Worm (Caenorhabditis elegans) whole organism, L1 larva: Measurements from ENCODE around the gene ZK1073.2.
A peak's percentile ranks its signal among the peaks of the same experiment; 100 is the strongest.

Experiments
- C04F5.9 ChIP-seq: sonication (generic microtip); optimal IDR thresholded peaks from 2 replicates; lab custom pipeline; 2016; ENCODE audit warnings: missing genetic modification characterization, missing compliant biosample characterization
- C34B4.2 ChIP-seq: sonication (generic microtip); optimal IDR thresholded peaks from 2 replicates; lab custom pipeline; 2017; ENCODE audit warnings: mild to moderate bottlenecking, missing genetic modification characterization, missing compliant biosample characterization
- F16B12.6 ChIP-seq: fragments of 150-350 bp; optimal IDR thresholded peaks from 2 replicates; lab custom pipeline; 2014; ENCODE audit warnings: missing biosample characterization, missing genetic modification characterization
- aha-1 ChIP-seq: fragments of 150-350 bp; optimal IDR thresholded peaks from 2 replicates; lab custom pipeline; 2014; ENCODE audit warnings: missing biosample characterization, missing genetic modification characterization
- alr-1 ChIP-seq: fragments of 200-800 bp; sonication (Bioruptor generic); optimal IDR thresholded peaks from 2 replicates; lab custom pipeline; 2018; ENCODE audit warnings: borderline replicate concordance, mild to moderate bottlenecking, missing genetic modification characterization, missing compliant biosample characterization
- ama-1 ChIP-seq: fragments of 150-350 bp; optimal IDR thresholded peaks from 2 replicates; lab custom pipeline; 2014
- blmp-1 ChIP-seq: fragments of 150-350 bp; optimal IDR thresholded peaks from 2 replicates; lab custom pipeline; 2014; ENCODE audit warnings: missing biosample characterization, missing genetic modification characterization
- ceh-82 ChIP-seq, 3 experiments: fragments of 150-350 bp in 1 of 3; sonication (generic microtip) in 2 of 3; optimal IDR thresholded peaks; 2 replicates each; lab custom pipeline; 2014 to 2017; ENCODE audit warnings: missing biosample characterization in 3 of 3, missing genetic modification characterization in 3 of 3
- ces-1 ChIP-seq: fragments of 150-350 bp; optimal IDR thresholded peaks from 2 replicates; lab custom pipeline; 2014; ENCODE audit warnings: missing biosample characterization, missing genetic modification reagents, missing genetic modification characterization
- dpl-1 ChIP-seq, 3 experiments: fragments of 150-350 bp in 2 of 3; sonication (generic microtip) in 1 of 3; optimal IDR thresholded peaks; 2 replicates each; lab custom pipeline; 2014 to 2017; ENCODE audit warnings: missing biosample characterization in 3 of 3, missing genetic modification characterization in 3 of 3, missing genetic modification reagents in 3 of 3
- dsc-1 ChIP-seq: sonication (generic microtip); optimal IDR thresholded peaks from 2 replicates; lab custom pipeline; 2016; ENCODE audit warnings: mild to moderate bottlenecking, missing genetic modification characterization, missing compliant biosample characterization
- efl-1 ChIP-seq, 4 experiments: fragments of 150-350 bp; optimal IDR thresholded peaks in 3 of 4; peaks in 1 of 4; 1 replicate in 1 of 4; 2 replicates in 3 of 4; lab custom pipeline; 2014; ENCODE audit warnings: missing biosample characterization in 2 of 4, missing genetic modification characterization in 2 of 4, missing genetic modification reagents in 2 of 4
- efl-3 ChIP-seq: fragments of 200-800 bp; sonication (Bioruptor generic); optimal IDR thresholded peaks from 2 replicates; lab custom pipeline; 2018; ENCODE audit warnings: mild to moderate bottlenecking, missing genetic modification characterization, missing compliant biosample characterization
- egl-13 ChIP-seq: sonication (generic microtip); optimal IDR thresholded peaks from 2 replicates; lab custom pipeline; 2016; ENCODE audit warnings: missing genotype, missing genetic modification reagents, missing genetic modification characterization, missing compliant biosample characterization
- elt-3 ChIP-seq, 6 experiments: fragments of 150-350 bp in 1 of 6; sonication (generic microtip); optimal IDR thresholded peaks; 2 replicates each; lab custom pipeline; 2017 to 2018; ENCODE audit warnings: missing biosample characterization in 6 of 6, missing genetic modification characterization in 6 of 6, inconsistent platforms in 1 of 6
- ets-5 ChIP-seq: fragments of 200-800 bp; sonication (Bioruptor generic); IDR thresholded peaks from 2 replicates; pipeline ENCODE4 v1.3.6; 2022; ENCODE audit warnings: missing genetic modification characterization, missing compliant biosample characterization
- fkh-10 ChIP-seq: sonication (generic microtip); optimal IDR thresholded peaks from 2 replicates; lab custom pipeline; 2017; ENCODE audit warnings: missing biosample characterization, missing genetic modification reagents, missing genetic modification characterization
- fkh-4 ChIP-seq: sonication (generic microtip); optimal IDR thresholded peaks from 2 replicates; lab custom pipeline; 2016; ENCODE audit warnings: missing compliant biosample characterization, missing genetic modification characterization, borderline replicate concordance
- fkh-8 ChIP-seq: sonication (generic microtip); optimal IDR thresholded peaks from 2 replicates; lab custom pipeline; 2016; ENCODE audit warnings: mild to moderate bottlenecking, missing genetic modification characterization, missing compliant biosample characterization
- fos-1 ChIP-seq: fragments of 150-350 bp; optimal IDR thresholded peaks from 2 replicates; lab custom pipeline; 2014; ENCODE audit warnings: missing biosample characterization, missing genetic modification characterization
- hlh-17 ChIP-seq: fragments of 200-800 bp; sonication (Bioruptor generic); optimal IDR thresholded peaks from 2 replicates; lab custom pipeline; 2018; ENCODE audit warnings: missing genetic modification characterization, mild to moderate bottlenecking, missing compliant biosample characterization, moderate library complexity, borderline replicate concordance
- hlh-4 ChIP-seq: sonication (generic microtip); optimal IDR thresholded peaks from 2 replicates; lab custom pipeline; 2016; ENCODE audit warnings: mild to moderate bottlenecking, missing genetic modification characterization, missing compliant biosample characterization
- irx-1 ChIP-seq: sonication (generic microtip); optimal IDR thresholded peaks from 2 replicates; lab custom pipeline; 2016; ENCODE audit warnings: missing genetic modification characterization, missing compliant biosample characterization
- lin-15B ChIP-seq: fragments of 150-350 bp; sonication (generic microtip); optimal IDR thresholded peaks from 3 replicates; lab custom pipeline; 2014; ENCODE audit warnings: missing biosample characterization, missing genetic modification characterization
- lir-3 ChIP-seq: sonication (generic microtip); optimal IDR thresholded peaks from 2 replicates; lab custom pipeline; 2016; ENCODE audit warnings: mild to moderate bottlenecking, missing genetic modification characterization, moderate library complexity, missing compliant biosample characterization; ENCODE audit not compliant: poor library complexity
- lsy-2 ChIP-seq, 2 experiments: fragments of 150-350 bp; optimal IDR thresholded peaks; 2 replicates each; lab custom pipeline; 2014; ENCODE audit warnings: missing biosample characterization in 2 of 2, missing genetic modification characterization in 2 of 2
- mab-9 ChIP-seq: fragments of 200-800 bp; sonication (Bioruptor generic); IDR thresholded peaks from 2 replicates; pipeline ENCODE4 v1.3.6; 2022; ENCODE audit warnings: missing genetic modification reagents, missing genetic modification characterization, missing compliant biosample characterization
- mdl-1 ChIP-seq, 2 experiments: fragments of 150-350 bp; optimal IDR thresholded peaks; 2 replicates each; lab custom pipeline; 2014 to 2017; ENCODE audit warnings: missing biosample characterization in 2 of 2, missing genetic modification characterization in 2 of 2, inconsistent platforms in 1 of 2
- mep-1 ChIP-seq: fragments of 150-350 bp; optimal IDR thresholded peaks from 2 replicates; lab custom pipeline; 2014; ENCODE audit warnings: missing biosample characterization, missing genetic modification characterization
- nhr-11 ChIP-seq: fragments of 150-350 bp; optimal IDR thresholded peaks from 2 replicates; lab custom pipeline; 2014; ENCODE audit warnings: missing biosample characterization, missing genetic modification characterization
- nhr-19 ChIP-seq: fragments of 200-800 bp; sonication (Bioruptor generic); conservative IDR thresholded peaks from 2 replicates; pipeline ENCODE4 v1.3.6; 2022; ENCODE audit warnings: missing genetic modification characterization, missing compliant biosample characterization
- nhr-237 ChIP-seq: fragments of 150-350 bp; optimal IDR thresholded peaks from 2 replicates; lab custom pipeline; 2014; ENCODE audit warnings: missing biosample characterization, missing genetic modification characterization
- nhr-28 ChIP-seq: fragments of 150-350 bp; optimal IDR thresholded peaks from 2 replicates; lab custom pipeline; 2014; ENCODE audit warnings: missing biosample characterization, missing genetic modification characterization
- nhr-47 ChIP-seq: sonication (generic microtip); optimal IDR thresholded peaks from 2 replicates; lab custom pipeline; 2016; ENCODE audit warnings: mild to moderate bottlenecking, missing genetic modification characterization, moderate library complexity, missing compliant biosample characterization
- nhr-77 ChIP-seq: fragments of 150-350 bp; optimal IDR thresholded peaks from 2 replicates; lab custom pipeline; 2014; ENCODE audit warnings: missing biosample characterization, missing genetic modification characterization
- nhr-85 ChIP-seq: sonication (generic microtip); peaks from one replicate; lab custom pipeline; 2016; ENCODE audit warnings: missing genetic modification characterization, inconsistent platforms, missing compliant biosample characterization
- nhr-90 ChIP-seq: sonication (generic microtip); optimal IDR thresholded peaks from 2 replicates; lab custom pipeline; 2016; ENCODE audit warnings: mild to moderate bottlenecking, missing genetic modification characterization, missing compliant biosample characterization; ENCODE audit not compliant: poor library complexity
- pag-3 ChIP-seq: sonication (generic microtip); optimal IDR thresholded peaks from 2 replicates; lab custom pipeline; 2017; ENCODE audit warnings: missing genetic modification characterization, mild to moderate bottlenecking, missing compliant biosample characterization, antibody characterized with exemption, borderline replicate concordance; ENCODE audit not compliant: insufficient read depth
- pax-3 ChIP-seq: fragments of 200-800 bp; sonication (Bioruptor generic); optimal IDR thresholded peaks from 2 replicates; lab custom pipeline; 2018; ENCODE audit warnings: mild to moderate bottlenecking, missing genetic modification characterization, moderate library complexity, missing compliant biosample characterization
- pqm-1 ChIP-seq: sonication (generic microtip); optimal IDR thresholded peaks from 3 replicates; lab custom pipeline; 2017; ENCODE audit warnings: missing biosample characterization, missing genetic modification characterization
- rnt-1 ChIP-seq: sonication (generic microtip); optimal IDR thresholded peaks from 2 replicates; lab custom pipeline; 2016; ENCODE audit warnings: mild to moderate bottlenecking, missing genetic modification characterization, moderate library complexity, missing compliant biosample characterization
- skn-1 ChIP-seq: fragments of 150-350 bp; optimal IDR thresholded peaks from 2 replicates; lab custom pipeline; 2014; ENCODE audit warnings: missing biosample characterization, missing genetic modification characterization
- snpc-4 ChIP-seq: fragments of 150-350 bp; optimal IDR thresholded peaks from 2 replicates; lab custom pipeline; 2014; ENCODE audit warnings: missing biosample characterization, missing genetic modification characterization
- sptf-1 ChIP-seq: fragments of 150-350 bp; optimal IDR thresholded peaks from 2 replicates; lab custom pipeline; 2014; ENCODE audit warnings: missing biosample characterization, missing genetic modification characterization
- sup-37 ChIP-seq: fragments of 200-800 bp; sonication (Bioruptor generic); optimal IDR thresholded peaks from 2 replicates; lab custom pipeline; 2018; ENCODE audit warnings: mild to moderate bottlenecking, missing genetic modification characterization, missing compliant biosample characterization
- tbx-2 ChIP-seq: sonication (generic microtip); optimal IDR thresholded peaks from 2 replicates; lab custom pipeline; 2016; ENCODE audit warnings: missing genetic modification characterization, missing compliant biosample characterization
- tlp-1 ChIP-seq: fragments of 150-350 bp; optimal IDR thresholded peaks from 2 replicates; lab custom pipeline; 2014; ENCODE audit warnings: missing biosample characterization, missing genetic modification characterization
- unc-130 ChIP-seq: fragments of 150-350 bp; optimal IDR thresholded peaks from 2 replicates; lab custom pipeline; 2017; ENCODE audit warnings: missing biosample characterization, missing genetic modification characterization, inconsistent platforms
- unc-62 ChIP-seq: fragments of 150-350 bp; optimal IDR thresholded peaks from 2 replicates; lab custom pipeline; 2014; ENCODE audit warnings: missing biosample characterization, missing genetic modification reagents, missing genetic modification characterization
- vab-15 ChIP-seq: sonication (generic microtip); optimal IDR thresholded peaks from 2 replicates; lab custom pipeline; 2017; ENCODE audit warnings: missing genotype, mild to moderate bottlenecking, missing genetic modification characterization, missing compliant biosample characterization
- zip-4 ChIP-seq: fragments of 200-800 bp; sonication (Bioruptor generic); optimal IDR thresholded peaks from 2 replicates; lab custom pipeline; 2018; ENCODE audit warnings: mild to moderate bottlenecking, missing genetic modification characterization, moderate library complexity, missing compliant biosample characterization
- ztf-11 ChIP-seq, 2 experiments: sonication (generic microtip); optimal IDR thresholded peaks; 2 replicates each; lab custom pipeline; 2016 to 2017; ENCODE audit warnings: missing genetic modification characterization in 2 of 2, missing biosample characterization in 1 of 2, missing compliant biosample characterization in 1 of 2
- ztf-4 ChIP-seq: fragments of 150-350 bp; optimal IDR thresholded peaks from 2 replicates; lab custom pipeline; 2014; ENCODE audit warnings: missing biosample characterization, missing genetic modification characterization

Gene ZK1073.2

DNA sequence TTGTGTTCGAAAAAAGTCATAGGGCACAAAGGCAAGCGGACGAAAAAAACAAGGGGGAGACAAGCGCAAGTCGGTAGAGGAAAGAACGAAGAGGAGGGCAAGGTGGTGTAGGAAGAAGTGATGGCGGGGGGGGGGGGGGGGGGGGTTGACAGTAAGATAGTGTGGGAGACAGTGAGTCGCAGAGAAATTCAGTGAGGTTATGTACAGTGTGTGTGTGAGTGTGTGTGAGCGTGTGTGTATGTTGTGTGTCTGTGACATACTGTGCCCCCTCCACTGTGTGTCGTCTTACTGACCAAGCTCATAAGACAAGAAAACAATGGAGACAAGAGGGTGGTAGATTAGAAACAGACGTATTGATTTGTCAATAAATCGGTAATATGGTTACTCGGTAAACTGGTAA, 46.7 kb downstream of the ZK1073.2 start (continued):
- TF ChIP-seq fos-1 (tag; lab: Kevin White, UChicago), result no peak
- no peak for TF ChIP-seq mab-9 (GFP tag; lab: Robert Waterston, UW)
- TF ChIP-seq dsc-1 (tag; lab: Kevin White, UChicago), result no peak
- TF ChIP-seq nhr-90 (tag; lab: Kevin White, UChicago), result no peak
- TF ChIP-seq aha-1 (tag; lab: Kevin White, UChicago), result no peak
- no peak for TF ChIP-seq efl-1 (optimal IDR thresholded peaks at IDR 0.05; lab: Kevin White, UChicago)
- TF ChIP-seq efl-1 (GFP tag; optimal IDR thresholded peaks at IDR 0.05 in 1 of 2; lab: Kevin White, UChicago), result peak in 1 of 2 experiments; percentile 86
- no peak for TF ChIP-seq unc-130 (tag; lab: Kevin White, UChicago)
- no peak for TF ChIP-seq snpc-4 (tag; lab: Kevin White, UChicago)
- TF ChIP-seq dpl-1 (GFP tag; optimal IDR thresholded peaks at IDR 0.05; lab: Kevin White, UChicago), result no peak
- TF ChIP-seq irx-1 (tag; lab: Kevin White, UChicago), result no peak
- no peak for TF ChIP-seq C04F5.9 (tag; lab: Kevin White, UChicago)
- no peak for TF ChIP-seq nhr-47 (tag; lab: Kevin White, UChicago)
- TF ChIP-seq lsy-2 (tag; optimal IDR thresholded peaks at IDR 0.05; lab: Kevin White, UChicago), result peak in 1 of 2 experiments; percentile 2
- no peak for TF ChIP-seq unc-62 (GFP tag; lab: Kevin White, UChicago)
- no peak for TF ChIP-seq sptf-1 (tag; lab: Kevin White, UChicago)
- TF ChIP-seq ztf-4 (tag; lab: Kevin White, UChicago), result no peak
- TF ChIP-seq tbx-2 (tag; lab: Kevin White, UChicago), result no peak
- no peak for TF ChIP-seq rnt-1
- TF ChIP-seq mep-1, result peak; percentile 20
- no peak for TF ChIP-seq skn-1 (tag; lab: Kevin White, UChicago)
- TF ChIP-seq ztf-11 (tag; optimal IDR thresholded peaks at IDR 0.05; lab: Kevin White, UChicago), result no peak
- no peak for TF ChIP-seq pag-3 (tag; lab: Kevin White, UChicago)
- TF ChIP-seq fkh-8, result no peak
- TF ChIP-seq nhr-28 (tag; lab: Kevin White, UChicago), result no peak
- TF ChIP-seq zip-4 (GFP tag; lab: Kevin White, UChicago), result no peak
- TF ChIP-seq pax-3 (tag; lab: Kevin White, UChicago), result no peak
- TF ChIP-seq alr-1, result no peak
- peak; percentile 26 for TF ChIP-seq nhr-19
- TF ChIP-seq pqm-1 (tag; lab: Kevin White, UChicago), result no peak
- TF ChIP-seq egl-13 (tag; lab: Kevin White, UChicago), result no peak
- peak; percentile 87 for TF ChIP-seq nhr-85 (tag; lab: Kevin White, UChicago)
- no peak for TF ChIP-seq ces-1
- no peak for TF ChIP-seq fkh-10
- TF ChIP-seq ceh-82 (tag; optimal IDR thresholded peaks at IDR 0.05; lab: Kevin White, UChicago), result no peak
- TF ChIP-seq hlh-17, result no peak
- no peak for TF ChIP-seq efl-3 (GFP tag; lab: Kevin White, UChicago)
- no peak for TF ChIP-seq hlh-4 (tag; lab: Kevin White, UChicago)
- no peak for TF ChIP-seq nhr-11 (tag; lab: Kevin White, UChicago)
- no peak for TF ChIP-seq vab-15 (tag; lab: Kevin White, UChicago)
- no peak for TF ChIP-seq elt-3 (tag; optimal IDR thresholded peaks at IDR 0.05; lab: Kevin White, UChicago)
- no peak for TF ChIP-seq lir-3 (tag; lab: Kevin White, UChicago)
- no peak for TF ChIP-seq C34B4.2 (tag; lab: Kevin White, UChicago)
- no peak for TF ChIP-seq nhr-237 (tag; lab: Kevin White, UChicago)
- no peak for TF ChIP-seq sup-37
- no peak for TF ChIP-seq blmp-1 (tag; lab: Kevin White, UChicago)
- TF ChIP-seq ama-1 (lab: Kevin White, UChicago), result no peak
- no peak for TF ChIP-seq lin-15B (tag; lab: Kevin White, UChicago)
- TF ChIP-seq tlp-1, result no peak
- no peak for TF ChIP-seq mdl-1 (tag; optimal IDR thresholded peaks at IDR 0.05; lab: Kevin White, UChicago)
- TF ChIP-seq ets-5 (GFP tag; lab: Robert Waterston, UW), result no peak
- no peak for TF ChIP-seq fkh-4 (tag; lab: Kevin White, UChicago)
- TF ChIP-seq F16B12.6 (tag; lab: Kevin White, UChicago), result no peak
- TF ChIP-seq nhr-77 (tag; lab: Kevin White, UChicago), result no peak
